Fruit fly (Drosophila melanogaster) whole organism, adult: ENCODE results near the gene CG15498.

Experiments used
- CG12768 ChIP-seq: fragments of 200-800 bp; sonication (Bioruptor generic); optimal IDR thresholded peaks from 2 replicates; lab custom pipeline; 2017; ENCODE audit warnings: missing biosample characterization, missing genetic modification characterization, mild to moderate bottlenecking, moderate library complexity, missing genetic modification reagents
- CG14711 ChIP-seq: fragments of 200-800 bp; sonication (Bioruptor generic); optimal IDR thresholded peaks from 2 replicates; lab custom pipeline; 2018; ENCODE audit warnings: missing biosample characterization, mild to moderate bottlenecking, missing genetic modification characterization, moderate library complexity
- CG1620 ChIP-seq: fragments of 200-800 bp; sonication (Bioruptor generic); optimal IDR thresholded peaks from 2 replicates; lab custom pipeline; 2016; ENCODE audit warnings: missing biosample characterization, missing genetic modification characterization
- CG33017 ChIP-seq: fragments of 200-800 bp; sonication (Bioruptor generic); optimal IDR thresholded peaks from 2 replicates; lab custom pipeline; 2018; ENCODE audit warnings: missing biosample characterization, mild to moderate bottlenecking, missing genetic modification characterization, moderate library complexity
- CG5204 ChIP-seq: fragments of 200-800 bp; sonication (Bioruptor generic); optimal IDR thresholded peaks from 2 replicates; lab custom pipeline; 2016; ENCODE audit warnings: missing biosample characterization, missing genetic modification characterization
- CG7045 ChIP-seq: fragments of 200-800 bp; sonication (Bioruptor generic); optimal IDR thresholded peaks from 2 replicates; lab custom pipeline; 2017; ENCODE audit warnings: missing biosample characterization, mild to moderate bottlenecking, missing genetic modification characterization
- Hr96 ChIP-seq: fragments of 200-800 bp; sonication (Bioruptor generic); optimal IDR thresholded peaks from 2 replicates; lab custom pipeline; 2016; ENCODE audit warnings: missing biosample characterization, missing genetic modification characterization
- Mnt ChIP-seq: fragments of 200-800 bp; sonication (Bioruptor generic); optimal IDR thresholded peaks from 2 replicates; lab custom pipeline; 2016; ENCODE audit warnings: missing biosample characterization, mild to moderate bottlenecking, missing genetic modification characterization
- cic ChIP-seq: fragments of 200-800 bp; sonication (Bioruptor generic); optimal IDR thresholded peaks from 2 replicates; lab custom pipeline; 2017; ENCODE audit warnings: missing biosample characterization, mild to moderate bottlenecking, missing genetic modification characterization, moderate library complexity
- cnc ChIP-seq, 2 experiments: fragments of >200 bp; optimal IDR thresholded peaks; 2 replicates each; lab custom pipeline; 2017
- kay ChIP-seq: fragments of 200-800 bp; sonication (Bioruptor generic); peaks from one replicate; lab custom pipeline; 2016; ENCODE audit warnings: missing biosample characterization, missing genetic modification characterization, borderline replicate concordance
- ovo ChIP-seq: fragments of 200-800 bp; sonication (Bioruptor generic); optimal IDR thresholded peaks from 2 replicates; lab custom pipeline; 2016; ENCODE audit warnings: missing biosample characterization, missing genetic modification characterization
- pad ChIP-seq: fragments of 200-800 bp; sonication (Bioruptor generic); optimal IDR thresholded peaks from 3 replicates; lab custom pipeline; 2017; ENCODE audit warnings: missing biosample characterization, missing genetic modification characterization, mild to moderate bottlenecking, moderate library complexity, missing genetic modification reagents
- toe ChIP-seq: fragments of 200-800 bp; sonication (Bioruptor generic); optimal IDR thresholded peaks from 2 replicates; lab custom pipeline; 2016; ENCODE audit warnings: missing biosample characterization, missing genetic modification characterization

DNA sequence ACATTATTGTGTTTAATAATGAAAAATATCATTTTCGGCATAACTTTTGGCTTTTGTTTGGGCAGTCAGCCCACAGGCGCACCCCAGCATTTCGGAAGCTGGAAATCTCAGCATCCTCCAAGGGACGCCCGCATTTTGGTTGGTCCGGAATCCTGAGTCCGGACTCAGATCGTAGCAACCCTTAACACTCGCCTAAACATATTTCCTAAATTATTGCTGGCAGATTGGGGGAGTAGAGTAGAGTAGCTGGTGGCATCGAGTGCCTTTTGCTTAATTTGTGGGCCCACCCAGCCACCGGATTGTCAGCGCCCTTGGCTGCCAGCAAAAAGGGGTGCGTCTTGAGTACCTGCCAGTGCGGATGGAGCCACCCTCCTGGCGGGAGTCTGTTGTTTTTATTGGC lies 34.7 kb downstream of the CG15498 start:
- TF ChIP-seq cnc (optimal IDR thresholded peaks at IDR 0.05; lab: Kevin White, UChicago): no peak
- TF ChIP-seq CG1620: no peak
- TF ChIP-seq kay (GFP tag; lab: Kevin White, UChicago): no peak
- TF ChIP-seq CG7045 (GFP tag; lab: Kevin White, UChicago): no peak
- no peak for TF ChIP-seq CG14711 (tag; lab: Kevin White, UChicago)
- no peak for TF ChIP-seq toe
- TF ChIP-seq CG5204: no peak
- no peak for TF ChIP-seq CG33017
- TF ChIP-seq cic (GFP tag; lab: Kevin White, UChicago): no peak
- no peak for TF ChIP-seq CG12768 (GFP tag; lab: Kevin White, UChicago)
- no peak for TF ChIP-seq pad (GFP tag; lab: Kevin White, UChicago)
- TF ChIP-seq ovo (GFP tag; lab: Kevin White, UChicago): no peak
- no peak for TF ChIP-seq Mnt (GFP tag; lab: Kevin White, UChicago)
- TF ChIP-seq Hr96 (GFP tag; lab: Kevin White, UChicago): no peak
